Worm (Caenorhabditis elegans): ENCODE results near the gene pgp-5.

DNA sequence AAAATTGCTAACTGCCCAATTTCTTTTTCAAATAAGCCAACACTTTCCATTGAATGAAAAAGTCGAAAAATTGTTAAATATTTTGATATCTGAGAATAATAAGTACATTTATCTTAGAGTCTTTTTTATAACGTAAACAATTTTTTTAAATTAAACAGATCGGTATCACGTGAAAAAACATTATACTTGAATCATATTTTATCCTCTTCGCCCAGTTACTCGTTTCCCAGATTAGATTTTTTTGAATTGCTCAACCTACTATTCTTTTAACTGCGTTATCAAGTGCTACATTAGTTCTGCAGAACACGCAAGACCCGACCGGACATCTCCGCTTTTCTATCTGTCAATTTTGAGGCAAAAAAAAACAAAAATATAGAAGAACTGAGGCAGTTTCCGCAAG, 54.7 kb downstream of the pgp-5 start, which contains the start of gene F31B12.4:
- TF ChIP-seq unc-130 (GFP tag; optimal IDR thresholded peaks at IDR 0.05) = no peak
- TF ChIP-seq ztf-11 (tag; optimal IDR thresholded peaks at IDR 0.05) = no peak
- no peak for TF ChIP-seq mep-1 (tag; optimal IDR thresholded peaks at IDR 0.05)
- no peak for TF ChIP-seq ceh-28 (tag; optimal IDR thresholded peaks at IDR 0.05)
- TF ChIP-seq F10B5.3 (tag; optimal IDR thresholded peaks at IDR 0.05) = no peak
- TF ChIP-seq ceh-82 (tag; optimal IDR thresholded peaks at IDR 0.05) = no peak
- TF ChIP-seq arid-1 (GFP tag; conservative IDR thresholded peaks at IDR 0.05) = no peak
- TF ChIP-seq aly-2 (tag; optimal IDR thresholded peaks at IDR 0.05) = no peak
- no peak for TF ChIP-seq nhr-76 (tag; optimal IDR thresholded peaks at IDR 0.05)

Measured in whole organism, L4 larva.